Worm (Caenorhabditis elegans) whole organism, L1 larva: ENCODE data around the gene nduv-3.

Source experiments
- C16A3.4 ChIP-seq: fragments of 150-350 bp; optimal IDR thresholded peaks from 2 replicates; lab custom pipeline; 2014; ENCODE audit warnings: missing biosample characterization, missing genetic modification characterization
- C34B4.2 ChIP-seq: sonication (generic microtip); optimal IDR thresholded peaks from 2 replicates; lab custom pipeline; 2017; ENCODE audit warnings: mild to moderate bottlenecking, missing genetic modification characterization, missing compliant biosample characterization
- F16B12.6 ChIP-seq: fragments of 150-350 bp; optimal IDR thresholded peaks from 2 replicates; lab custom pipeline; 2014; ENCODE audit warnings: missing biosample characterization, missing genetic modification characterization
- Y116A8C.19 ChIP-seq: sonication (generic microtip); optimal IDR thresholded peaks from 2 replicates; lab custom pipeline; 2016; ENCODE audit warnings: missing compliant biosample characterization, missing genetic modification characterization, borderline replicate concordance
- alr-1 ChIP-seq: fragments of 200-800 bp; sonication (Bioruptor generic); optimal IDR thresholded peaks from 2 replicates; lab custom pipeline; 2018; ENCODE audit warnings: borderline replicate concordance, mild to moderate bottlenecking, missing genetic modification characterization, missing compliant biosample characterization
- ama-1 ChIP-seq: fragments of 150-350 bp; optimal IDR thresholded peaks from 2 replicates; lab custom pipeline; 2014
- ceh-82 ChIP-seq, 3 experiments: fragments of 150-350 bp in 1 of 3; sonication (generic microtip) in 2 of 3; optimal IDR thresholded peaks; 2 replicates each; lab custom pipeline; 2014 to 2017; ENCODE audit warnings: missing biosample characterization in 3 of 3, missing genetic modification characterization in 3 of 3
- ceh-88 ChIP-seq: fragments of 200-800 bp; sonication (Bioruptor generic); IDR thresholded peaks from 2 replicates; pipeline ENCODE4 v1.3.6; 2022; ENCODE audit warnings: missing genetic modification characterization, missing compliant biosample characterization
- ceh-90 ChIP-seq: sonication (generic microtip); optimal IDR thresholded peaks from 2 replicates; lab custom pipeline; 2016; ENCODE audit warnings: missing genetic modification characterization, missing compliant biosample characterization
- dsc-1 ChIP-seq: sonication (generic microtip); optimal IDR thresholded peaks from 2 replicates; lab custom pipeline; 2016; ENCODE audit warnings: mild to moderate bottlenecking, missing genetic modification characterization, missing compliant biosample characterization
- efl-1 ChIP-seq, 4 experiments: fragments of 150-350 bp; optimal IDR thresholded peaks in 3 of 4; peaks in 1 of 4; 1 replicate in 1 of 4; 2 replicates in 3 of 4; lab custom pipeline; 2014; ENCODE audit warnings: missing biosample characterization in 2 of 4, missing genetic modification characterization in 2 of 4, missing genetic modification reagents in 2 of 4
- egl-27 ChIP-seq, 2 experiments: fragments of 150-350 bp in 1 of 2; sonication (generic microtip); optimal IDR thresholded peaks; 3 replicates each; lab custom pipeline; 2017 to 2018; ENCODE audit warnings: missing biosample characterization in 2 of 2, missing genetic modification characterization in 2 of 2, missing genetic modification reagents in 2 of 2
- elt-2 ChIP-seq: sonication (generic microtip); optimal IDR thresholded peaks from 2 replicates; lab custom pipeline; 2016; ENCODE audit warnings: missing genetic modification characterization, mild to moderate bottlenecking, inconsistent platforms, missing compliant biosample characterization, missing genetic modification reagents
- elt-3 ChIP-seq, 6 experiments: fragments of 150-350 bp in 1 of 6; sonication (generic microtip); optimal IDR thresholded peaks; 2 replicates each; lab custom pipeline; 2017 to 2018; ENCODE audit warnings: missing biosample characterization in 6 of 6, missing genetic modification characterization in 6 of 6, inconsistent platforms in 1 of 6
- ets-5 ChIP-seq: fragments of 200-800 bp; sonication (Bioruptor generic); IDR thresholded peaks from 2 replicates; pipeline ENCODE4 v1.3.6; 2022; ENCODE audit warnings: missing genetic modification characterization, missing compliant biosample characterization
- fkh-10 ChIP-seq: sonication (generic microtip); optimal IDR thresholded peaks from 2 replicates; lab custom pipeline; 2017; ENCODE audit warnings: missing biosample characterization, missing genetic modification reagents, missing genetic modification characterization
- fkh-4 ChIP-seq: sonication (generic microtip); optimal IDR thresholded peaks from 2 replicates; lab custom pipeline; 2016; ENCODE audit warnings: missing compliant biosample characterization, missing genetic modification characterization, borderline replicate concordance
- fkh-8 ChIP-seq: sonication (generic microtip); optimal IDR thresholded peaks from 2 replicates; lab custom pipeline; 2016; ENCODE audit warnings: mild to moderate bottlenecking, missing genetic modification characterization, missing compliant biosample characterization
- fos-1 ChIP-seq: fragments of 150-350 bp; optimal IDR thresholded peaks from 2 replicates; lab custom pipeline; 2014; ENCODE audit warnings: missing biosample characterization, missing genetic modification characterization
- hlh-17 ChIP-seq: fragments of 200-800 bp; sonication (Bioruptor generic); optimal IDR thresholded peaks from 2 replicates; lab custom pipeline; 2018; ENCODE audit warnings: missing genetic modification characterization, mild to moderate bottlenecking, missing compliant biosample characterization, moderate library complexity, borderline replicate concordance
- hlh-4 ChIP-seq: sonication (generic microtip); optimal IDR thresholded peaks from 2 replicates; lab custom pipeline; 2016; ENCODE audit warnings: mild to moderate bottlenecking, missing genetic modification characterization, missing compliant biosample characterization
- irx-1 ChIP-seq: sonication (generic microtip); optimal IDR thresholded peaks from 2 replicates; lab custom pipeline; 2016; ENCODE audit warnings: missing genetic modification characterization, missing compliant biosample characterization
- isw-1 ChIP-seq: fragments of 200-800 bp; sonication (Bioruptor generic); IDR thresholded peaks from 2 replicates; pipeline ENCODE4 v1.3.6; 2022; ENCODE audit warnings: missing genetic modification characterization, missing compliant biosample characterization
- jun-1 ChIP-seq: fragments of 150-350 bp; optimal IDR thresholded peaks from 2 replicates; lab custom pipeline; 2014; ENCODE audit warnings: missing biosample characterization, missing genetic modification reagents, missing genetic modification characterization
- lin-13 ChIP-seq: fragments of 150-350 bp; optimal IDR thresholded peaks from 2 replicates; lab custom pipeline; 2014; ENCODE audit warnings: missing biosample characterization, missing genetic modification reagents, missing genetic modification characterization
- lin-15B ChIP-seq: fragments of 150-350 bp; sonication (generic microtip); optimal IDR thresholded peaks from 3 replicates; lab custom pipeline; 2014; ENCODE audit warnings: missing biosample characterization, missing genetic modification characterization
- lin-35 ChIP-seq, 2 experiments: fragments of 150-350 bp; optimal IDR thresholded peaks; 2 replicates each; lab custom pipeline; 2014; ENCODE audit warnings: missing biosample characterization in 2 of 2, missing genetic modification characterization in 2 of 2, missing genetic modification reagents in 2 of 2
- lin-39 ChIP-seq: fragments of 150-350 bp; optimal IDR thresholded peaks from 2 replicates; lab custom pipeline; 2014; ENCODE audit warnings: missing biosample characterization, missing genetic modification reagents, missing genetic modification characterization
- lir-3 ChIP-seq: sonication (generic microtip); optimal IDR thresholded peaks from 2 replicates; lab custom pipeline; 2016; ENCODE audit warnings: mild to moderate bottlenecking, missing genetic modification characterization, moderate library complexity, missing compliant biosample characterization; ENCODE audit not compliant: poor library complexity
- mdl-1 ChIP-seq, 2 experiments: fragments of 150-350 bp; optimal IDR thresholded peaks; 2 replicates each; lab custom pipeline; 2014 to 2017; ENCODE audit warnings: missing biosample characterization in 2 of 2, missing genetic modification characterization in 2 of 2, inconsistent platforms in 1 of 2
- mef-2 ChIP-seq: fragments of 150-350 bp; optimal IDR thresholded peaks from 2 replicates; lab custom pipeline; 2014; ENCODE audit warnings: missing biosample characterization, missing genetic modification characterization
- mep-1 ChIP-seq: fragments of 150-350 bp; optimal IDR thresholded peaks from 2 replicates; lab custom pipeline; 2014; ENCODE audit warnings: missing biosample characterization, missing genetic modification characterization
- nhr-11 ChIP-seq: fragments of 150-350 bp; optimal IDR thresholded peaks from 2 replicates; lab custom pipeline; 2014; ENCODE audit warnings: missing biosample characterization, missing genetic modification characterization
- nhr-28 ChIP-seq: fragments of 150-350 bp; optimal IDR thresholded peaks from 2 replicates; lab custom pipeline; 2014; ENCODE audit warnings: missing biosample characterization, missing genetic modification characterization
- nhr-77 ChIP-seq: fragments of 150-350 bp; optimal IDR thresholded peaks from 2 replicates; lab custom pipeline; 2014; ENCODE audit warnings: missing biosample characterization, missing genetic modification characterization
- nhr-90 ChIP-seq: sonication (generic microtip); optimal IDR thresholded peaks from 2 replicates; lab custom pipeline; 2016; ENCODE audit warnings: mild to moderate bottlenecking, missing genetic modification characterization, missing compliant biosample characterization; ENCODE audit not compliant: poor library complexity
- pag-3 ChIP-seq: sonication (generic microtip); optimal IDR thresholded peaks from 2 replicates; lab custom pipeline; 2017; ENCODE audit warnings: missing genetic modification characterization, mild to moderate bottlenecking, missing compliant biosample characterization, antibody characterized with exemption, borderline replicate concordance; ENCODE audit not compliant: insufficient read depth
- pax-3 ChIP-seq: fragments of 200-800 bp; sonication (Bioruptor generic); optimal IDR thresholded peaks from 2 replicates; lab custom pipeline; 2018; ENCODE audit warnings: mild to moderate bottlenecking, missing genetic modification characterization, moderate library complexity, missing compliant biosample characterization
- pqm-1 ChIP-seq: sonication (generic microtip); optimal IDR thresholded peaks from 3 replicates; lab custom pipeline; 2017; ENCODE audit warnings: missing biosample characterization, missing genetic modification characterization
- rnt-1 ChIP-seq: sonication (generic microtip); optimal IDR thresholded peaks from 2 replicates; lab custom pipeline; 2016; ENCODE audit warnings: mild to moderate bottlenecking, missing genetic modification characterization, moderate library complexity, missing compliant biosample characterization
- skn-1 ChIP-seq: fragments of 150-350 bp; optimal IDR thresholded peaks from 2 replicates; lab custom pipeline; 2014; ENCODE audit warnings: missing biosample characterization, missing genetic modification characterization
- sup-37 ChIP-seq: fragments of 200-800 bp; sonication (Bioruptor generic); optimal IDR thresholded peaks from 2 replicates; lab custom pipeline; 2018; ENCODE audit warnings: mild to moderate bottlenecking, missing genetic modification characterization, missing compliant biosample characterization
- tlp-1 ChIP-seq: fragments of 150-350 bp; optimal IDR thresholded peaks from 2 replicates; lab custom pipeline; 2014; ENCODE audit warnings: missing biosample characterization, missing genetic modification characterization
- unc-62 ChIP-seq: fragments of 150-350 bp; optimal IDR thresholded peaks from 2 replicates; lab custom pipeline; 2014; ENCODE audit warnings: missing biosample characterization, missing genetic modification reagents, missing genetic modification characterization
- unc-86 ChIP-seq: sonication (generic microtip); optimal IDR thresholded peaks from 2 replicates; lab custom pipeline; 2016; ENCODE audit warnings: missing genetic modification characterization, missing compliant biosample characterization
- unc-98 ChIP-seq: fragments of 200-800 bp; sonication (Bioruptor generic); IDR thresholded peaks from 2 replicates; pipeline ENCODE4 v1.3.6; 2022; ENCODE audit warnings: missing genetic modification characterization, missing compliant biosample characterization
- xbp-1 ChIP-seq: sonication (generic microtip); optimal IDR thresholded peaks from 2 replicates; lab custom pipeline; 2016; ENCODE audit warnings: missing genetic modification characterization, missing compliant biosample characterization
- zag-1 ChIP-seq: fragments of 150-350 bp; optimal IDR thresholded peaks from 2 replicates; lab custom pipeline; 2014; ENCODE audit warnings: missing biosample characterization, missing genetic modification characterization

nduv-3 gene

ce11 chrIV:2676281-2676680 is 35.2 kb downstream of the nduv-3 start, which contains the start of gene Y94H6A.3 (continued):
- TF ChIP-seq Y116A8C.19 (tag; lab: Kevin White, UChicago) (no peak), unc-86 (tag; lab: Kevin White, UChicago) (peak; percentile 93), lin-35 (GFP tag; optimal IDR thresholded peaks at IDR 0.05; lab: Kevin White, UChicago) (peak; percentile 99), ceh-90 (peak; percentile 68), zag-1 (tag; lab: Kevin White, UChicago) (no peak), rnt-1 (tag; lab: Kevin White, UChicago) (peak; percentile 96), mep-1 (tag; lab: Kevin White, UChicago) (peak; percentile 97), elt-3 (tag; optimal IDR thresholded peaks at IDR 0.05; lab: Kevin White, UChicago) (peak in 2 of 6 experiments; percentile 78 to 88), isw-1 (GFP tag; lab: Robert Waterston, UW) (peak; percentile 95), irx-1 (tag; lab: Kevin White, UChicago) (peak; percentile 91), nhr-77 (tag; lab: Kevin White, UChicago) (peak; percentile 75), jun-1 (peak; percentile 91), ama-1 (lab: Kevin White, UChicago) (peak; percentile 51), hlh-4 (tag; lab: Kevin White, UChicago) (no peak), fos-1 (peak; percentile 85), nhr-28 (tag; lab: Kevin White, UChicago) (no peak), fkh-8 (tag; lab: Kevin White, UChicago) (peak; percentile 87), pag-3 (tag; lab: Kevin White, UChicago) (no peak), nhr-90 (tag; lab: Kevin White, UChicago) (peak; percentile 93), pax-3 (tag; lab: Kevin White, UChicago) (peak; percentile 79), fkh-10 (GFP tag; lab: Kevin White, UChicago) (peak; percentile 63), ets-5 (GFP tag; lab: Robert Waterston, UW) (no peak), efl-1 (optimal IDR thresholded peaks at IDR 0.05; lab: Kevin White, UChicago) (peak; percentile 97 to 99), efl-1 (GFP tag; optimal IDR thresholded peaks at IDR 0.05 in 1 of 2; lab: Kevin White, UChicago) (peak; percentile 99 to 100), sup-37 (GFP tag; lab: Kevin White, UChicago) (peak; percentile 78), tlp-1 (tag; lab: Kevin White, UChicago) (no peak), nhr-11 (tag; lab: Kevin White, UChicago) (peak; percentile 80), egl-27 (tag; optimal IDR thresholded peaks at IDR 0.05; lab: Kevin White, UChicago) (no peak), elt-2 (tag; lab: Kevin White, UChicago) (peak; percentile 68), C34B4.2 (tag; lab: Kevin White, UChicago) (peak; percentile 65), mef-2 (tag; lab: Kevin White, UChicago) (no peak), C16A3.4 (tag; lab: Kevin White, UChicago) (peak; percentile 87), mdl-1 (tag; optimal IDR thresholded peaks at IDR 0.05; lab: Kevin White, UChicago) (peak in 1 of 2 experiments; percentile 70), dsc-1 (tag; lab: Kevin White, UChicago) (peak; percentile 96), xbp-1 (tag; lab: Kevin White, UChicago) (peak; percentile 92), ceh-82 (tag; optimal IDR thresholded peaks at IDR 0.05; lab: Kevin White, UChicago) (peak; percentile 96 to 98 (median 97)), F16B12.6 (tag; lab: Kevin White, UChicago) (peak; percentile 69), lin-13 (peak; percentile 95), fkh-4 (tag; lab: Kevin White, UChicago) (peak; percentile 70), skn-1 (tag; lab: Kevin White, UChicago) (peak; percentile 92), lin-15B (tag; lab: Kevin White, UChicago) (peak; percentile 95), unc-62 (GFP tag; lab: Kevin White, UChicago) (no peak), alr-1 (no peak), ceh-88 (GFP tag; lab: Robert Waterston, UW) (peak; percentile 66), pqm-1 (tag; lab: Kevin White, UChicago) (no peak), hlh-17 (GFP tag; lab: Kevin White, UChicago) (no peak), unc-98 (peak; percentile 45; the same call in 1 of the 2 replicates), lin-39 (peak; percentile 95), lir-3 (tag; lab: Kevin White, UChicago) (no peak)
